Fruit fly (Drosophila melanogaster): ENCODE data around the gene ng3.

DNA sequence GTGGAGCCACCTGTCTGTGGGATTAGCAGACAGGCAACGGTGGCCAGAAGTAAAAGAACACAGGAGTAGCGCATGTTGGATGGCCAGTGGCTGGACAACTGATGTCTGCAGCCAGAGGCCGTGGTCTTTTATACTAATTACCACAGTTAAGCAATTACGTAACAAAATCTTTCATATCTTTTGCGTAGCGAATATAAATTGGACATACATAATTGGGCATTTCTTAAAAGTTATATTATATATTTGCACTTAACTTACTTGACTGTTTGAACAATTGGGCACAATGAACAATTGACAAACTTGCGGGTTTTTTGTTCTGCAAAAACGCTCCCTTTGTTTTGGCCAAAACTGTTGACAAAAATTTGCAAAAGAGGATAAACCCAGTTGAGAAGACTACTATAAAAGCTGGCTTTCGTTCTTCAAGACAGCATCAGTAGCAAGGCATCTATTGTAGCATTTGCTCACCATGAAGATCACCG is at the start of gene ng3, which contains the start of gene ng1:
- TF ChIP-seq CG8478 (optimal IDR thresholded peaks at IDR 0.05) (no peak), CTCF (optimal IDR thresholded peaks at IDR 0.05) (no peak)
